Worm (Caenorhabditis elegans) whole organism, young adult: ENCODE results near the gene che-2.

Source experiments
- B0019.2 ChIP-seq: fragments of 200-800 bp; sonication (Bioruptor generic); conservative IDR thresholded peaks from 2 replicates; pipeline ENCODE4 v1.3.6; 2022; ENCODE audit warnings: missing genetic modification reagents, missing genetic modification characterization, missing compliant biosample characterization
- B0035.1 ChIP-seq: sonication (generic microtip); optimal IDR thresholded peaks from 2 replicates; lab custom pipeline; 2016; ENCODE audit warnings: missing genetic modification characterization, mild to moderate bottlenecking, missing compliant biosample characterization, missing genotype, missing genetic modification reagents
- B0261.1 ChIP-seq: sonication (generic microtip); optimal IDR thresholded peaks from 2 replicates; lab custom pipeline; 2016; ENCODE audit warnings: mild to moderate bottlenecking, missing genetic modification characterization, moderate library complexity, missing compliant biosample characterization
- F22D6.2 ChIP-seq: sonication (generic microtip); optimal IDR thresholded peaks from 2 replicates; lab custom pipeline; 2016; ENCODE audit warnings: mild to moderate bottlenecking, missing genetic modification characterization, missing compliant biosample characterization
- F23B12.7 ChIP-seq: sonication (generic microtip); optimal IDR thresholded peaks from 2 replicates; lab custom pipeline; 2017; ENCODE audit warnings: missing genetic modification characterization, mild to moderate bottlenecking, missing compliant biosample characterization, antibody characterized with exemption, moderate library complexity; ENCODE audit not compliant: insufficient read depth
- F55B11.4 ChIP-seq: sonication (generic microtip); optimal IDR thresholded peaks from 2 replicates; lab custom pipeline; 2016; ENCODE audit warnings: missing compliant biosample characterization, missing genetic modification characterization, borderline replicate concordance; ENCODE audit not compliant: insufficient read depth
- T07F8.4 ChIP-seq: sonication (generic microtip); optimal IDR thresholded peaks from 2 replicates; lab custom pipeline; 2016; ENCODE audit warnings: mild to moderate bottlenecking, missing genetic modification characterization, moderate library complexity, missing compliant biosample characterization
- T26A5.8 ChIP-seq: sonication (generic microtip); optimal IDR thresholded peaks from 2 replicates; lab custom pipeline; 2016; ENCODE audit warnings: missing genetic modification characterization, missing compliant biosample characterization
- Y56A3A.18 ChIP-seq: fragments of 200-800 bp; sonication (Bioruptor generic); IDR thresholded peaks from 2 replicates; pipeline ENCODE4 v1.3.6; 2022; ENCODE audit warnings: missing genetic modification reagents, missing genetic modification characterization, missing compliant biosample characterization
- ZK185.1 ChIP-seq: sonication (generic microtip); optimal IDR thresholded peaks from 2 replicates; lab custom pipeline; 2016; ENCODE audit warnings: mild to moderate bottlenecking, missing genetic modification characterization, missing compliant biosample characterization; ENCODE audit not compliant: poor library complexity, severe bottlenecking
- ama-1 ChIP-seq, 3 experiments: fragments of 150-350 bp in 1 of 3; sonication (generic microtip) in 2 of 3; optimal IDR thresholded peaks; 2 replicates each; lab custom pipeline; 2014 to 2018; ENCODE audit warnings: missing biosample characterization in 2 of 3, missing genetic modification characterization in 2 of 3, missing genetic modification reagents in 2 of 3
- aptf-2 ChIP-seq: fragments of 200-800 bp; sonication (Bioruptor generic); conservative IDR thresholded peaks from 2 replicates; pipeline ENCODE4 v1.3.6; 2022; ENCODE audit warnings: missing genetic modification reagents, missing genetic modification characterization, missing compliant biosample characterization
- aptf-3 ChIP-seq: fragments of 200-800 bp; sonication (Bioruptor generic); IDR thresholded peaks from 2 replicates; pipeline ENCODE4 v1.3.6; 2022; ENCODE audit warnings: missing genetic modification characterization, missing compliant biosample characterization
- atf-7 ChIP-seq: sonication (generic microtip); optimal IDR thresholded peaks from 2 replicates; lab custom pipeline; 2017; ENCODE audit warnings: mild to moderate bottlenecking, missing genetic modification characterization, missing compliant biosample characterization
- bed-1 ChIP-seq: fragments of 200-800 bp; sonication (Bioruptor generic); IDR thresholded peaks from 2 replicates; pipeline ENCODE4 v1.3.6; 2022; ENCODE audit warnings: missing genetic modification reagents, missing genetic modification characterization, missing compliant biosample characterization
- ccch-3 ChIP-seq: fragments of 200-800 bp; sonication (Bioruptor generic); optimal IDR thresholded peaks from 2 replicates; lab custom pipeline; 2018; ENCODE audit warnings: mild to moderate bottlenecking, missing genetic modification characterization, missing compliant biosample characterization
- cebp-1 ChIP-seq, 2 experiments: fragments of 200-800 bp in 1 of 2; sonication (Bioruptor generic) in 1 of 2; sonication (generic microtip) in 1 of 2; IDR thresholded peaks in 1 of 2; optimal IDR thresholded peaks in 1 of 2; 2 replicates each; pipeline versions ENCODE4 v1.3.6 to Lab custom; 2017 to 2022; ENCODE audit warnings: missing compliant biosample characterization in 2 of 2, missing genetic modification characterization in 2 of 2, mild to moderate bottlenecking in 1 of 2, missing genetic modification reagents in 1 of 2, moderate library complexity in 1 of 2
- ceh-100 ChIP-seq: fragments of 200-800 bp; sonication (Bioruptor generic); IDR thresholded peaks from 2 replicates; pipeline ENCODE4 v1.3.6; 2022; ENCODE audit warnings: missing genetic modification reagents, missing genetic modification characterization, missing compliant biosample characterization
- ceh-91 ChIP-seq: fragments of 200-800 bp; sonication (Bioruptor generic); IDR thresholded peaks from 2 replicates; pipeline ENCODE4 v1.3.6; 2022; ENCODE audit warnings: missing genetic modification reagents, missing genetic modification characterization, missing compliant biosample characterization
- die-1 ChIP-seq: sonication (generic microtip); optimal IDR thresholded peaks from 2 replicates; lab custom pipeline; 2016; ENCODE audit warnings: missing genotype, mild to moderate bottlenecking, missing genetic modification characterization, missing compliant biosample characterization
- dpl-1 ChIP-seq: fragments of 150-350 bp; optimal IDR thresholded peaks from 2 replicates; lab custom pipeline; 2014; ENCODE audit warnings: missing biosample characterization, missing genetic modification reagents, missing genetic modification characterization
- egl-44 ChIP-seq: fragments of 200-800 bp; sonication (Bioruptor generic); IDR thresholded peaks from 2 replicates; pipeline ENCODE4 v1.3.6; 2022; ENCODE audit warnings: missing genetic modification reagents, missing genetic modification characterization, missing compliant biosample characterization
- ekl-4 ChIP-seq: fragments of 200-800 bp; sonication (Bioruptor generic); IDR thresholded peaks from 2 replicates; pipeline ENCODE4 v1.3.6; 2022; ENCODE audit warnings: missing genetic modification reagents, missing genetic modification characterization, missing compliant biosample characterization
- ets-4 ChIP-seq: fragments of 200-800 bp; sonication (Bioruptor generic); optimal IDR thresholded peaks from 2 replicates; lab custom pipeline; 2018; ENCODE audit warnings: mild to moderate bottlenecking, missing genetic modification characterization, missing compliant biosample characterization
- fkh-3 ChIP-seq: sonication (generic microtip); optimal IDR thresholded peaks from 2 replicates; lab custom pipeline; 2016; ENCODE audit warnings: mild to moderate bottlenecking, missing genetic modification characterization, missing compliant biosample characterization
- him-1 ChIP-seq: sonication (generic microtip); optimal IDR thresholded peaks from 2 replicates; lab custom pipeline; 2016; ENCODE audit warnings: missing genotype, missing genetic modification reagents, missing genetic modification characterization, missing compliant biosample characterization
- hlh-12 ChIP-seq: sonication (generic microtip); optimal IDR thresholded peaks from 2 replicates; lab custom pipeline; 2016; ENCODE audit warnings: missing genetic modification characterization, missing compliant biosample characterization
- hrde-1 ChIP-seq: sonication (generic microtip); optimal IDR thresholded peaks from 2 replicates; lab custom pipeline; 2016; ENCODE audit warnings: missing genetic modification characterization, mild to moderate bottlenecking, missing compliant biosample characterization, moderate library complexity, missing genotype, missing genetic modification reagents, borderline replicate concordance
- hsf-1 ChIP-seq: fragments of 200-800 bp; sonication (Bioruptor generic); IDR thresholded peaks from 2 replicates; pipeline ENCODE4 v1.3.6; 2022; ENCODE audit warnings: missing genetic modification reagents, missing genetic modification characterization, missing compliant biosample characterization
- let-526 ChIP-seq: fragments of 200-800 bp; sonication (Bioruptor generic); IDR thresholded peaks from 2 replicates; pipeline ENCODE4 v1.3.6; 2022; ENCODE audit warnings: missing genetic modification reagents, missing genetic modification characterization, missing compliant biosample characterization
- lin-54 ChIP-seq: fragments of 200-800 bp; sonication (Bioruptor generic); optimal IDR thresholded peaks from 2 replicates; lab custom pipeline; 2018; ENCODE audit warnings: mild to moderate bottlenecking, missing genetic modification characterization, missing compliant biosample characterization
- lsl-1 ChIP-seq: fragments of 200-800 bp; sonication (Bioruptor generic); optimal IDR thresholded peaks from 2 replicates; lab custom pipeline; 2018; ENCODE audit warnings: mild to moderate bottlenecking, missing genetic modification characterization, moderate library complexity, missing compliant biosample characterization
- pha-4 ChIP-seq: fragments of 150-350 bp; sonication (generic microtip); optimal IDR thresholded peaks from 2 replicates; lab custom pipeline; 2014; ENCODE audit warnings: missing biosample characterization, missing genetic modification reagents, missing genetic modification characterization
- snpc-1.3 ChIP-seq: sonication (generic microtip); optimal IDR thresholded peaks from 2 replicates; lab custom pipeline; 2017; ENCODE audit warnings: missing genetic modification characterization, mild to moderate bottlenecking, missing compliant biosample characterization, antibody characterized with exemption, moderate library complexity, missing genotype, missing genetic modification reagents; ENCODE audit not compliant: insufficient read depth
- snpc-3.4 ChIP-seq: sonication (generic microtip); optimal IDR thresholded peaks from 2 replicates; lab custom pipeline; 2017; ENCODE audit warnings: missing genetic modification characterization, mild to moderate bottlenecking, missing compliant biosample characterization, antibody characterized with exemption, moderate library complexity, missing genotype, missing genetic modification reagents
- somi-1 ChIP-seq: fragments of 200-800 bp; sonication (Bioruptor generic); optimal IDR thresholded peaks from 2 replicates; lab custom pipeline; 2018; ENCODE audit warnings: mild to moderate bottlenecking, missing genetic modification characterization, missing compliant biosample characterization
- tbp1 ChIP-seq: fragments of 200-800 bp; sonication (Bioruptor generic); optimal IDR thresholded peaks from 2 replicates; lab custom pipeline; 2018; ENCODE audit warnings: mild to moderate bottlenecking, missing genetic modification characterization, missing compliant biosample characterization
- unc-62 ChIP-seq: fragments of 150-350 bp; optimal IDR thresholded peaks from 2 replicates; lab custom pipeline; 2014; ENCODE audit warnings: missing biosample characterization, missing genetic modification reagents, missing genetic modification characterization
- ztf-18 ChIP-seq: sonication (generic microtip); optimal IDR thresholded peaks from 2 replicates; lab custom pipeline; 2016; ENCODE audit warnings: missing genotype, mild to moderate bottlenecking, missing genetic modification characterization, missing compliant biosample characterization
- ztf-25 ChIP-seq: fragments of 200-800 bp; sonication (Bioruptor generic); IDR thresholded peaks from 2 replicates; pipeline ENCODE4 v1.3.6; 2022; ENCODE audit warnings: missing genetic modification reagents, missing genetic modification characterization, missing compliant biosample characterization
- ztf-26 ChIP-seq: sonication (generic microtip); optimal IDR thresholded peaks from 2 replicates; lab custom pipeline; 2017; ENCODE audit warnings: missing genetic modification characterization, missing compliant biosample characterization
- ztf-6 ChIP-seq: fragments of 200-800 bp; sonication (Bioruptor generic); IDR thresholded peaks from 2 replicates; pipeline ENCODE4 v1.3.6; 2022; ENCODE audit warnings: missing genetic modification reagents, missing genetic modification characterization, missing compliant biosample characterization

Gene che-2

ce11 chrX:440420-440819 lies 40.8 kb upstream of the che-2 start (continued):
- no peak for TF ChIP-seq him-1 (tag; lab: Kevin White, UChicago)
- TF ChIP-seq ceh-91 (GFP tag; lab: Robert Waterston, UW): no peak
- no peak for TF ChIP-seq B0035.1 (tag; lab: Kevin White, UChicago)
- TF ChIP-seq ZK185.1: no peak
- no peak for TF ChIP-seq hrde-1 (tag; lab: Kevin White, UChicago)
- TF ChIP-seq snpc-1.3: no peak
- 0 out of 2 replicates have a peak, but pooled peaks have one; percentile 43 for TF ChIP-seq egl-44
- TF ChIP-seq lsl-1: no peak
- no peak for TF ChIP-seq snpc-3.4 (tag; lab: Kevin White, UChicago)
- TF ChIP-seq tbp1 (GFP tag; lab: Kevin White, UChicago): peak; percentile 24
- TF ChIP-seq aptf-3 (GFP tag; lab: Robert Waterston, UW): no peak
- TF ChIP-seq unc-62 (GFP tag; lab: Kevin White, UChicago): no peak
- TF ChIP-seq pha-4 (tag; lab: Kevin White, UChicago): peak; percentile 6
- TF ChIP-seq let-526 (GFP tag; lab: Robert Waterston, UW): 0 out of 2 replicates have a peak, but pooled peaks have one; percentile 33
- TF ChIP-seq F22D6.2 (tag; lab: Kevin White, UChicago): no peak
- TF ChIP-seq ztf-6 (GFP tag; lab: Robert Waterston, UW): no peak
- no peak for TF ChIP-seq ama-1 (optimal IDR thresholded peaks at IDR 0.05; lab: Kevin White, UChicago)
- TF ChIP-seq ama-1 (GFP tag; optimal IDR thresholded peaks at IDR 0.05; lab: Kevin White, UChicago): no peak
- TF ChIP-seq aptf-2 (GFP tag; lab: Robert Waterston, UW): no peak
- no peak for TF ChIP-seq ztf-25
- no peak for TF ChIP-seq T26A5.8 (tag; lab: Kevin White, UChicago)
- no peak for TF ChIP-seq Y56A3A.18 (GFP tag; lab: Robert Waterston, UW)
- no peak for TF ChIP-seq ekl-4
- TF ChIP-seq ztf-26 (tag; lab: Kevin White, UChicago): no peak
- no peak for TF ChIP-seq F55B11.4
- TF ChIP-seq B0019.2: no peak
- TF ChIP-seq B0261.1 (tag; lab: Kevin White, UChicago): no peak
- no peak for TF ChIP-seq fkh-3
- TF ChIP-seq ets-4 (GFP tag; lab: Kevin White, UChicago): peak; percentile 58
- no peak for TF ChIP-seq somi-1 (GFP tag; lab: Kevin White, UChicago)
- TF ChIP-seq F23B12.7 (tag; lab: Kevin White, UChicago): no peak
- TF ChIP-seq cebp-1 (GFP tag; IDR thresholded peaks at IDR 0.05; lab: Robert Waterston, UW): 0 out of 2 replicates have a peak, but pooled peaks have one; percentile 19
- peak; percentile 51 for TF ChIP-seq cebp-1 (tag; optimal IDR thresholded peaks at IDR 0.05; lab: Kevin White, UChicago)
- TF ChIP-seq bed-1 (GFP tag; lab: Robert Waterston, UW): no peak
- TF ChIP-seq ceh-100 (GFP tag; lab: Robert Waterston, UW): no peak
- TF ChIP-seq atf-7 (tag; lab: Kevin White, UChicago): peak; percentile 70
- TF ChIP-seq die-1 (tag; lab: Kevin White, UChicago): no peak
- peak; percentile 16 for TF ChIP-seq lin-54 (GFP tag; lab: Kevin White, UChicago)
- TF ChIP-seq dpl-1: no peak
- TF ChIP-seq hsf-1 (GFP tag; lab: Robert Waterston, UW): no peak
- TF ChIP-seq T07F8.4 (tag; lab: Kevin White, UChicago): no peak
- no peak for TF ChIP-seq hlh-12 (tag; lab: Kevin White, UChicago)
- TF ChIP-seq ccch-3 (GFP tag; lab: Kevin White, UChicago): no peak
- no peak for TF ChIP-seq ztf-18 (tag; lab: Kevin White, UChicago)
- TF ChIP-seq, all 124 proteins: peak for 17
